Worm (Caenorhabditis elegans): ENCODE measurements around the gene thoc-1.

- TF ChIP-seq zag-1 (tag; optimal IDR thresholded peaks at IDR 0.05) (no peak), blmp-1 (tag; optimal IDR thresholded peaks at IDR 0.05) (no peak), nhr-237 (tag; optimal IDR thresholded peaks at IDR 0.05) (no peak), snu-23 (GFP tag; optimal IDR thresholded peaks at IDR 0.05) (no peak)
Measured at ce11 chrII:729931-730330, 28.0 kb downstream of the thoc-1 start.
